Worm (Caenorhabditis elegans): ENCODE measurements around the gene rgs-3.

DNA sequence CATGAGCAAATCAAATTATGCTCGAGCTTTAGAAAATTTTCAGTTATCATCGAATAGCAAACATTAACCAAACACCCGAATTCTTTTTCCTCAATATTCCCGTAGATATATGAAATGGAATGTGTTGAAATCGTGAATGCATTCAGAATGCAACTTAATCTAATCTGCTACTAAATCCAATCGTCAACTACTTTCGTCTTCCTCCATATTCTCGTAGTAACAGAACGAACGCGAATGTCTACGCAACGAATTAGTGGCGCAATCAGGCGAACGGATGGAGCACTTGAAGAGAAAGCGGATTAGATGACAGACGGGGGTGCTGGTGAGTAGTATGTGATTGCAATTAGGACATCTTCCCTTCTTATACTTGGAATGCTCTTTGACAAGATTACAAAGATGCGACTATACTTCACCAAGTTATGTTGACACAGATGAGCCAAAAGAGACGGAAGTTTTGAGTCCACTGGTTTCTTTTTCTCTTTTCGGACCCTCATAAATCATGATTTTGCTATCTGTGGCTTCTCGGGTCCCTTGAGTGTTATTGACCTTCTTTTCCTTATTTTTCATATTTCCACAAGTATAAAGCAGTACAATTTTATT lies 14.3 kb downstream of the rgs-3 start:
- TF ChIP-seq mep-1 (tag; optimal IDR thresholded peaks at IDR 0.05) = no peak
- TF ChIP-seq pha-4 (tag; optimal IDR thresholded peaks at IDR 0.05) = no peak
- no peak for TF ChIP-seq elt-1 (tag; optimal IDR thresholded peaks at IDR 0.05; ENCODE audit: borderline replicate concordance, insufficient read depth)
- no peak for TF ChIP-seq sem-2 (GFP tag; optimal IDR thresholded peaks at IDR 0.05)
- TF ChIP-seq sptf-1 (tag; optimal IDR thresholded peaks at IDR 0.05) = no peak
- no peak for TF ChIP-seq lin-13 (tag; optimal IDR thresholded peaks at IDR 0.05)
- no peak for TF ChIP-seq bed-3 (GFP tag; optimal IDR thresholded peaks at IDR 0.05)
- no peak for TF ChIP-seq snpc-4 (tag; optimal IDR thresholded peaks at IDR 0.05)
- no peak for TF ChIP-seq nhr-28 (tag; optimal IDR thresholded peaks at IDR 0.05)
